Worm (Caenorhabditis elegans) whole organism, midembryonic: ENCODE measurements around the gene col-94.

Experiments used
- T22C8.4 ChIP-seq: fragments of 200-800 bp; sonication (Bioruptor generic); IDR thresholded peaks from 2 replicates; pipeline ENCODE4 v1.3.6; 2022; ENCODE audit warnings: missing genetic modification characterization, missing compliant biosample characterization
- cog-1 ChIP-seq: sonication (generic microtip); optimal IDR thresholded peaks from 2 replicates; lab custom pipeline; 2016; ENCODE audit warnings: missing genetic modification characterization, missing compliant biosample characterization
- flt-1 ChIP-seq: fragments of 200-800 bp; sonication (Bioruptor generic); IDR thresholded peaks from 2 replicates; pipeline ENCODE4 v1.3.6; 2022; ENCODE audit warnings: missing genetic modification characterization, missing compliant biosample characterization
- klf-2 ChIP-seq: fragments of 200-800 bp; sonication (Bioruptor generic); conservative IDR thresholded peaks from 2 replicates; pipeline ENCODE4 v1.3.6; 2022; ENCODE audit warnings: missing genetic modification reagents, missing genetic modification characterization, missing compliant biosample characterization
- med-1 ChIP-seq: sonication (generic microtip); optimal IDR thresholded peaks from 2 replicates; lab custom pipeline; 2017; ENCODE audit warnings: missing genetic modification characterization, mild to moderate bottlenecking, missing compliant biosample characterization, antibody characterized with exemption, missing genetic modification reagents; ENCODE audit not compliant: insufficient read depth
- ref-1 ChIP-seq: fragments of 200-800 bp; sonication (Bioruptor generic); conservative IDR thresholded peaks from 2 replicates; pipeline ENCODE4 v1.3.6; 2022; ENCODE audit warnings: missing genetic modification reagents, missing genetic modification characterization, missing compliant biosample characterization
- tab-1 ChIP-seq: fragments of 200-800 bp; sonication (Bioruptor generic); IDR thresholded peaks from 2 replicates; pipeline ENCODE4 v1.3.6; 2022; ENCODE audit warnings: missing genetic modification characterization, missing compliant biosample characterization
- ztf-23 ChIP-seq: fragments of 200-800 bp; sonication (Bioruptor generic); IDR thresholded peaks from 2 replicates; pipeline ENCODE4 v1.3.6; 2022; ENCODE audit warnings: missing genetic modification reagents, missing genetic modification characterization, missing compliant biosample characterization
- ztf-29 ChIP-seq: fragments of 200-800 bp; sonication (Bioruptor generic); IDR thresholded peaks from 2 replicates; pipeline ENCODE4 v1.3.6; 2022; ENCODE audit warnings: missing genetic modification reagents, missing genetic modification characterization, missing compliant biosample characterization

DNA sequence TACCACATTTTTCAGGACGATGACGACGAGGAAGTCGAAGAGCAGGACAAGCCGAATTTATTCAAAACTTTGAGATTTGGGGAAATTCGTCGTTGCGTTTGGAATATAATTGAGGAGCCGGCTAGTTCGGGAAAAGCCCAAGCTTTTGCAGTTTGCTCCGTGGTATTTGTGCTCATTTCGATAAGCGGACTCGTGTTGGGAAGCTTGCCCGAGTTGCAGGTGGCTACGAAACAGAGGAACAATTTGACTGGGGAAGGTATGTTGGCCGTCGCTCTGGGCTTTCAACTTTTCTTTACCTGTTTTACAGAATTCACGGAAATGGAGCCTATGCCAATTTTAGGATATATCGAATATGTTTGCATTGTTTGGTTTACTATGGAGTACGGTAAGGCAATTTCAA, 34.6 kb upstream of the col-94 start:
- TF ChIP-seq cog-1 (no peak), flt-1 (no peak), T22C8.4 (no peak), ztf-23 (GFP tag; lab: Robert Waterston, UW) (no peak), klf-2 (GFP tag; lab: Robert Waterston, UW) (no peak), ztf-29 (no peak), ref-1 (GFP tag; lab: Robert Waterston, UW) (no peak), med-1 (GFP tag; lab: Kevin White, UChicago) (no peak), tab-1 (GFP tag; lab: Robert Waterston, UW) (no peak)
